Worm (Caenorhabditis elegans) whole organism, L1 larva: ENCODE measurements around the gene C18G1.8.

Experiments used
- C04F5.9 ChIP-seq: sonication (generic microtip); optimal IDR thresholded peaks from 2 replicates; lab custom pipeline; 2016; ENCODE audit warnings: missing genetic modification characterization, missing compliant biosample characterization
- F16B12.6 ChIP-seq: fragments of 150-350 bp; optimal IDR thresholded peaks from 2 replicates; lab custom pipeline; 2014; ENCODE audit warnings: missing biosample characterization, missing genetic modification characterization
- aly-2 ChIP-seq: fragments of 150-350 bp; optimal IDR thresholded peaks from 2 replicates; lab custom pipeline; 2014; ENCODE audit warnings: missing biosample characterization, missing genetic modification characterization
- ama-1 ChIP-seq: fragments of 150-350 bp; optimal IDR thresholded peaks from 2 replicates; lab custom pipeline; 2014
- blmp-1 ChIP-seq: fragments of 150-350 bp; optimal IDR thresholded peaks from 2 replicates; lab custom pipeline; 2014; ENCODE audit warnings: missing biosample characterization, missing genetic modification characterization
- ceh-63 ChIP-seq: fragments of 200-800 bp; sonication (Bioruptor generic); optimal IDR thresholded peaks from 2 replicates; lab custom pipeline; 2018; ENCODE audit warnings: mild to moderate bottlenecking, missing genetic modification characterization, missing compliant biosample characterization
- ceh-8 ChIP-seq: fragments of 200-800 bp; sonication (Bioruptor generic); optimal IDR thresholded peaks from 2 replicates; lab custom pipeline; 2018; ENCODE audit warnings: mild to moderate bottlenecking, missing genetic modification characterization, moderate library complexity, missing compliant biosample characterization
- ces-1 ChIP-seq: fragments of 150-350 bp; optimal IDR thresholded peaks from 2 replicates; lab custom pipeline; 2014; ENCODE audit warnings: missing biosample characterization, missing genetic modification reagents, missing genetic modification characterization
- dpl-1 ChIP-seq, 3 experiments: fragments of 150-350 bp in 2 of 3; sonication (generic microtip) in 1 of 3; optimal IDR thresholded peaks; 2 replicates each; lab custom pipeline; 2014 to 2017; ENCODE audit warnings: missing biosample characterization in 3 of 3, missing genetic modification characterization in 3 of 3, missing genetic modification reagents in 3 of 3
- efl-1 ChIP-seq, 4 experiments: fragments of 150-350 bp; optimal IDR thresholded peaks in 3 of 4; peaks in 1 of 4; 1 replicate in 1 of 4; 2 replicates in 3 of 4; lab custom pipeline; 2014; ENCODE audit warnings: missing biosample characterization in 2 of 4, missing genetic modification characterization in 2 of 4, missing genetic modification reagents in 2 of 4
- egl-27 ChIP-seq, 2 experiments: fragments of 150-350 bp in 1 of 2; sonication (generic microtip); optimal IDR thresholded peaks; 3 replicates each; lab custom pipeline; 2017 to 2018; ENCODE audit warnings: missing biosample characterization in 2 of 2, missing genetic modification characterization in 2 of 2, missing genetic modification reagents in 2 of 2
- elt-2 ChIP-seq: sonication (generic microtip); optimal IDR thresholded peaks from 2 replicates; lab custom pipeline; 2016; ENCODE audit warnings: missing genetic modification characterization, mild to moderate bottlenecking, inconsistent platforms, missing compliant biosample characterization, missing genetic modification reagents
- hlh-17 ChIP-seq: fragments of 200-800 bp; sonication (Bioruptor generic); optimal IDR thresholded peaks from 2 replicates; lab custom pipeline; 2018; ENCODE audit warnings: missing genetic modification characterization, mild to moderate bottlenecking, missing compliant biosample characterization, moderate library complexity, borderline replicate concordance
- hlh-4 ChIP-seq: sonication (generic microtip); optimal IDR thresholded peaks from 2 replicates; lab custom pipeline; 2016; ENCODE audit warnings: mild to moderate bottlenecking, missing genetic modification characterization, missing compliant biosample characterization
- isw-1 ChIP-seq: fragments of 200-800 bp; sonication (Bioruptor generic); IDR thresholded peaks from 2 replicates; pipeline ENCODE4 v1.3.6; 2022; ENCODE audit warnings: missing genetic modification characterization, missing compliant biosample characterization
- lin-35 ChIP-seq, 2 experiments: fragments of 150-350 bp; optimal IDR thresholded peaks; 2 replicates each; lab custom pipeline; 2014; ENCODE audit warnings: missing biosample characterization in 2 of 2, missing genetic modification characterization in 2 of 2, missing genetic modification reagents in 2 of 2
- lin-39 ChIP-seq: fragments of 150-350 bp; optimal IDR thresholded peaks from 2 replicates; lab custom pipeline; 2014; ENCODE audit warnings: missing biosample characterization, missing genetic modification reagents, missing genetic modification characterization
- lsy-2 ChIP-seq, 2 experiments: fragments of 150-350 bp; optimal IDR thresholded peaks; 2 replicates each; lab custom pipeline; 2014; ENCODE audit warnings: missing biosample characterization in 2 of 2, missing genetic modification characterization in 2 of 2
- nhr-12 ChIP-seq: sonication (generic microtip); optimal IDR thresholded peaks from 2 replicates; lab custom pipeline; 2017; ENCODE audit warnings: missing biosample characterization, missing genetic modification characterization
- nhr-19 ChIP-seq: fragments of 200-800 bp; sonication (Bioruptor generic); conservative IDR thresholded peaks from 2 replicates; pipeline ENCODE4 v1.3.6; 2022; ENCODE audit warnings: missing genetic modification characterization, missing compliant biosample characterization
- nhr-28 ChIP-seq: fragments of 150-350 bp; optimal IDR thresholded peaks from 2 replicates; lab custom pipeline; 2014; ENCODE audit warnings: missing biosample characterization, missing genetic modification characterization
- nhr-71 ChIP-seq: sonication (generic microtip); optimal IDR thresholded peaks from 2 replicates; lab custom pipeline; 2016; ENCODE audit warnings: mild to moderate bottlenecking, missing genetic modification characterization, moderate library complexity, missing compliant biosample characterization
- pax-3 ChIP-seq: fragments of 200-800 bp; sonication (Bioruptor generic); optimal IDR thresholded peaks from 2 replicates; lab custom pipeline; 2018; ENCODE audit warnings: mild to moderate bottlenecking, missing genetic modification characterization, moderate library complexity, missing compliant biosample characterization
- pqm-1 ChIP-seq: sonication (generic microtip); optimal IDR thresholded peaks from 3 replicates; lab custom pipeline; 2017; ENCODE audit warnings: missing biosample characterization, missing genetic modification characterization
- snpc-4 ChIP-seq: fragments of 150-350 bp; optimal IDR thresholded peaks from 2 replicates; lab custom pipeline; 2014; ENCODE audit warnings: missing biosample characterization, missing genetic modification characterization
- snu-23 ChIP-seq: sonication (generic microtip); optimal IDR thresholded peaks from 2 replicates; lab custom pipeline; 2016; ENCODE audit warnings: missing genetic modification characterization, missing compliant biosample characterization
- sptf-1 ChIP-seq: fragments of 150-350 bp; optimal IDR thresholded peaks from 2 replicates; lab custom pipeline; 2014; ENCODE audit warnings: missing biosample characterization, missing genetic modification characterization
- tbx-2 ChIP-seq: sonication (generic microtip); optimal IDR thresholded peaks from 2 replicates; lab custom pipeline; 2016; ENCODE audit warnings: missing genetic modification characterization, missing compliant biosample characterization
- tlp-1 ChIP-seq: fragments of 150-350 bp; optimal IDR thresholded peaks from 2 replicates; lab custom pipeline; 2014; ENCODE audit warnings: missing biosample characterization, missing genetic modification characterization
- unc-62 ChIP-seq: fragments of 150-350 bp; optimal IDR thresholded peaks from 2 replicates; lab custom pipeline; 2014; ENCODE audit warnings: missing biosample characterization, missing genetic modification reagents, missing genetic modification characterization
- ztf-4 ChIP-seq: fragments of 150-350 bp; optimal IDR thresholded peaks from 2 replicates; lab custom pipeline; 2014; ENCODE audit warnings: missing biosample characterization, missing genetic modification characterization

C18G1.8 gene

ce11 chrV:4790368-4790767 is 24.0 kb upstream of the C18G1.8 start, which contains the start of gene R02F11.12:
R02F11.12 (plus strand) TSS chrV:4790668.
- no peak for TF ChIP-seq ceh-8 (GFP tag; lab: Kevin White, UChicago)
- TF ChIP-seq nhr-71 (tag; lab: Kevin White, UChicago) = no peak
- TF ChIP-seq tlp-1 = no peak
- TF ChIP-seq C04F5.9 (tag; lab: Kevin White, UChicago) = no peak
- no peak for TF ChIP-seq ces-1 (GFP tag; lab: Kevin White, UChicago)
- TF ChIP-seq nhr-28 (tag; lab: Kevin White, UChicago) = no peak
- no peak for TF ChIP-seq lsy-2 (tag; optimal IDR thresholded peaks at IDR 0.05; lab: Kevin White, UChicago)
- TF ChIP-seq dpl-1 (GFP tag; optimal IDR thresholded peaks at IDR 0.05; lab: Kevin White, UChicago) = no peak
- TF ChIP-seq egl-27 (tag; optimal IDR thresholded peaks at IDR 0.05; lab: Kevin White, UChicago) = no peak
- TF ChIP-seq pqm-1 (tag; lab: Kevin White, UChicago) = no peak
- no peak for TF ChIP-seq ama-1 (lab: Kevin White, UChicago)
- TF ChIP-seq ceh-63 (GFP tag; lab: Kevin White, UChicago) = no peak
- no peak for TF ChIP-seq isw-1 (GFP tag; lab: Robert Waterston, UW)
- no peak for TF ChIP-seq elt-2
- no peak for TF ChIP-seq sptf-1 (tag; lab: Kevin White, UChicago)
- no peak for TF ChIP-seq tbx-2 (tag; lab: Kevin White, UChicago)
- no peak for TF ChIP-seq hlh-17 (GFP tag; lab: Kevin White, UChicago)
- TF ChIP-seq hlh-4 (tag; lab: Kevin White, UChicago) = no peak
- no peak for TF ChIP-seq blmp-1 (tag; lab: Kevin White, UChicago)

ce11 chrV:4788823-4789222 is 22.4 kb upstream of the C18G1.8 start, which contains the start of gene R02F11.10:
R02F11.10 (plus strand) TSS chrV:4789123.
- no peak for TF ChIP-seq lin-35 (GFP tag; optimal IDR thresholded peaks at IDR 0.05; lab: Kevin White, UChicago)

- no peak for TF ChIP-seq aly-2 (tag; lab: Kevin White, UChicago)
- TF ChIP-seq efl-1 (optimal IDR thresholded peaks at IDR 0.05; lab: Kevin White, UChicago) = no peak
- peak in 1 of 2 experiments; percentile 87 for TF ChIP-seq efl-1 (GFP tag; optimal IDR thresholded peaks at IDR 0.05 in 1 of 2; lab: Kevin White, UChicago)
Measured at ce11 chrV:4787836-4788235, 21.4 kb upstream of the C18G1.8 start.

- TF ChIP-seq efl-1 (optimal IDR thresholded peaks at IDR 0.05; lab: Kevin White, UChicago) = no peak
- TF ChIP-seq efl-1 (GFP tag; optimal IDR thresholded peaks at IDR 0.05 in 1 of 2; lab: Kevin White, UChicago) = no peak
- no peak for TF ChIP-seq nhr-12 (tag; lab: Kevin White, UChicago)
- TF ChIP-seq snu-23 (GFP tag; lab: Kevin White, UChicago) = no peak
- TF ChIP-seq unc-62 (GFP tag; lab: Kevin White, UChicago) = no peak
- no peak for TF ChIP-seq blmp-1 (tag; lab: Kevin White, UChicago)
- TF ChIP-seq nhr-19 (GFP tag; lab: Robert Waterston, UW) = no peak
- TF ChIP-seq, all 84 proteins: peak for 0
Measured at ce11 chrV:4787166-4787565, 20.8 kb upstream of the C18G1.8 start, which contains the start of gene R02F11.9. R02F11.9 (plus strand) TSS chrV:4787466.

ce11 chrV:4785333-4785852 is 19.0 kb upstream of the C18G1.8 start, which contains the start of the genes Y60C6A.2 and Y60C6A.3:
Y60C6A.2 (minus strand) TSS chrV:4785433.
Y60C6A.3 (plus strand) TSS chrV:4785802.
- no peak for TF ChIP-seq C04F5.9 (tag; lab: Kevin White, UChicago)
- no peak for TF ChIP-seq snpc-4 (tag; lab: Kevin White, UChicago)
- TF ChIP-seq egl-27 (tag; optimal IDR thresholded peaks at IDR 0.05; lab: Kevin White, UChicago) = no peak
- no peak for TF ChIP-seq pax-3
- TF ChIP-seq ztf-4 (tag; lab: Kevin White, UChicago) = no peak
- no peak for TF ChIP-seq F16B12.6 (tag; lab: Kevin White, UChicago)
- no peak for TF ChIP-seq lin-39 (tag; lab: Kevin White, UChicago)
